Worm (Caenorhabditis elegans) whole organism, midembryonic: Measurements from ENCODE around the gene F29A7.4.

ENCODE experiments used
- cog-1 ChIP-seq: sonication (generic microtip); optimal IDR thresholded peaks from 2 replicates; lab custom pipeline; 2016; ENCODE audit warnings: missing genetic modification characterization, missing compliant biosample characterization
- flt-1 ChIP-seq: fragments of 200-800 bp; sonication (Bioruptor generic); IDR thresholded peaks from 2 replicates; pipeline ENCODE4 v1.3.6; 2022; ENCODE audit warnings: missing genetic modification characterization, missing compliant biosample characterization
- klf-2 ChIP-seq: fragments of 200-800 bp; sonication (Bioruptor generic); conservative IDR thresholded peaks from 2 replicates; pipeline ENCODE4 v1.3.6; 2022; ENCODE audit warnings: missing genetic modification reagents, missing genetic modification characterization, missing compliant biosample characterization
- ref-1 ChIP-seq: fragments of 200-800 bp; sonication (Bioruptor generic); conservative IDR thresholded peaks from 2 replicates; pipeline ENCODE4 v1.3.6; 2022; ENCODE audit warnings: missing genetic modification reagents, missing genetic modification characterization, missing compliant biosample characterization
- tab-1 ChIP-seq: fragments of 200-800 bp; sonication (Bioruptor generic); IDR thresholded peaks from 2 replicates; pipeline ENCODE4 v1.3.6; 2022; ENCODE audit warnings: missing genetic modification characterization, missing compliant biosample characterization
- ztf-29 ChIP-seq: fragments of 200-800 bp; sonication (Bioruptor generic); IDR thresholded peaks from 2 replicates; pipeline ENCODE4 v1.3.6; 2022; ENCODE audit warnings: missing genetic modification reagents, missing genetic modification characterization, missing compliant biosample characterization

ce11 chrII:2764664-2765063 is 14.9 kb downstream of the F29A7.4 start, which contains the start of gene fbxb-108:
- TF ChIP-seq klf-2 (GFP tag; lab: Robert Waterston, UW) (no peak), cog-1 (tag; lab: Kevin White, UChicago) (no peak), ref-1 (GFP tag; lab: Robert Waterston, UW) (no peak), flt-1 (GFP tag; lab: Robert Waterston, UW) (no peak), tab-1 (GFP tag; lab: Robert Waterston, UW) (no peak), ztf-29 (GFP tag; lab: Robert Waterston, UW) (no peak)
